Fruit fly (Drosophila melanogaster) whole organism, embryonic: ENCODE measurements around the gene fd102C.

Experiments
- CG11398 ChIP-seq: fragments of 200-800 bp; sonication (Bioruptor generic); optimal IDR thresholded peaks from 2 replicates; lab custom pipeline; 2016; ENCODE audit warnings: missing biosample characterization, missing genetic modification characterization
- CG12769 ChIP-seq: fragments of 200-800 bp; sonication (Bioruptor generic); optimal IDR thresholded peaks from 2 replicates; lab custom pipeline; 2019; ENCODE audit warnings: missing biosample characterization, mild to moderate bottlenecking, missing genetic modification characterization, moderate library complexity
- CG14441 ChIP-seq: fragments of 200-800 bp; sonication (Bioruptor generic); IDR thresholded peaks from 2 replicates; pipeline ENCODE4 v1.3.6; 2022; ENCODE audit warnings: missing biosample characterization, missing genetic modification characterization
- CG15479 ChIP-seq: fragments of 200-800 bp; sonication (Bioruptor generic); optimal IDR thresholded peaks from 3 replicates; lab custom pipeline; 2019; ENCODE audit warnings: missing biosample characterization, mild to moderate bottlenecking, missing genetic modification characterization, moderate library complexity
- CG18599 ChIP-seq: fragments of 200-800 bp; sonication (Bioruptor generic); optimal IDR thresholded peaks from 3 replicates; lab custom pipeline; 2017; ENCODE audit warnings: missing biosample characterization, missing genetic modification characterization, mild to moderate bottlenecking, moderate library complexity, missing genetic modification reagents
- CG2199 ChIP-seq: fragments of 200-800 bp; sonication (Bioruptor generic); IDR thresholded peaks from 3 replicates; pipeline ENCODE4 v1.3.6; 2022; ENCODE audit warnings: missing biosample characterization, missing genetic modification characterization
- CG34422 ChIP-seq: fragments of 200-800 bp; sonication (Bioruptor generic); IDR thresholded peaks from 3 replicates; pipeline ENCODE4 v1.3.6; 2022; ENCODE audit warnings: missing biosample characterization, missing genetic modification characterization
- CG7839 ChIP-seq: fragments of 200-800 bp; sonication (Bioruptor generic); optimal IDR thresholded peaks from 3 replicates; lab custom pipeline; 2018; ENCODE audit warnings: missing biosample characterization, mild to moderate bottlenecking, missing genetic modification characterization, moderate library complexity
- CG8388 ChIP-seq: fragments of 200-800 bp; sonication (Bioruptor generic); optimal IDR thresholded peaks from 2 replicates; lab custom pipeline; 2019; ENCODE audit warnings: missing biosample characterization, mild to moderate bottlenecking, missing genetic modification characterization, moderate library complexity
- CG8924 ChIP-seq: fragments of 200-800 bp; optimal IDR thresholded peaks from 3 replicates; lab custom pipeline; 2019; ENCODE audit warnings: missing biosample characterization, mild to moderate bottlenecking, missing genetic modification characterization, moderate library complexity
- Dad ChIP-seq: fragments of 200-800 bp; sonication (Bioruptor generic); optimal IDR thresholded peaks from 3 replicates; lab custom pipeline; 2016; ENCODE audit warnings: missing biosample characterization, missing genetic modification characterization
- Eip74EF ChIP-seq, 2 experiments: fragments of 200-800 bp in 1 of 2; fragments of >200 bp in 1 of 2; sonication (Bioruptor generic) in 1 of 2; optimal IDR thresholded peaks; 2 replicates each; lab custom pipeline; 2017 to 2019; ENCODE audit warnings: missing biosample characterization in 2 of 2, missing genetic modification characterization in 2 of 2, mild to moderate bottlenecking in 1 of 2, moderate library complexity in 1 of 2
- Ets65A ChIP-seq: fragments of 200-800 bp; sonication (Bioruptor generic); peaks from one replicate; lab custom pipeline; 2016; ENCODE audit warnings: missing biosample characterization, missing genetic modification characterization
- Gug ChIP-seq: fragments of 200-800 bp; sonication (Bioruptor generic); IDR thresholded peaks from 4 replicates; pipeline ENCODE4 v1.3.6; 2022; ENCODE audit warnings: missing biosample characterization, missing genetic modification characterization
- HLH4C ChIP-seq: fragments of 200-800 bp; sonication (Bioruptor generic); IDR thresholded peaks from 3 replicates; pipeline ENCODE4 v1.3.6; 2022; ENCODE audit warnings: missing biosample characterization, missing genetic modification characterization; ENCODE audit not compliant: partially characterized antibody
- Jarid2 ChIP-seq: fragments of 200-800 bp; sonication (Bioruptor generic); optimal IDR thresholded peaks from 3 replicates; lab custom pipeline; 2017; ENCODE audit warnings: mild to moderate bottlenecking, missing biosample characterization, missing genetic modification reagents, missing genetic modification characterization
- MBD-R2 ChIP-seq: fragments of 200-800 bp; sonication (Bioruptor generic); IDR thresholded peaks from 2 replicates; pipeline ENCODE4 v1.3.6; 2022; ENCODE audit warnings: missing biosample characterization, missing genetic modification characterization
- Max ChIP-seq: fragments of 200-800 bp; sonication (Bioruptor generic); optimal IDR thresholded peaks from 2 replicates; lab custom pipeline; 2016; ENCODE audit warnings: missing biosample characterization, mild to moderate bottlenecking, missing genetic modification characterization
- Myb ChIP-seq: fragments of 200-800 bp; sonication (Bioruptor generic); optimal IDR thresholded peaks from 2 replicates; lab custom pipeline; 2016; ENCODE audit warnings: missing biosample characterization, missing genetic modification characterization
- NK7.1 ChIP-seq: fragments of 200-800 bp; sonication (Bioruptor generic); optimal IDR thresholded peaks from 3 replicates; lab custom pipeline; 2016; ENCODE audit warnings: missing biosample characterization, missing genetic modification characterization
- Nf-YB ChIP-seq: fragments of 200-800 bp; sonication (Bioruptor generic); optimal IDR thresholded peaks from 3 replicates; lab custom pipeline; 2019; ENCODE audit warnings: missing biosample characterization, mild to moderate bottlenecking, missing genetic modification characterization, moderate library complexity
- ac ChIP-seq: fragments of 200-800 bp; sonication (Bioruptor generic); optimal IDR thresholded peaks from 3 replicates; lab custom pipeline; 2017; ENCODE audit warnings: missing biosample characterization, mild to moderate bottlenecking, missing genetic modification characterization
- bigmax ChIP-seq: fragments of 200-800 bp; sonication (Bioruptor generic); optimal IDR thresholded peaks from 2 replicates; lab custom pipeline; 2018; ENCODE audit warnings: missing biosample characterization, mild to moderate bottlenecking, missing genetic modification characterization
- bsh ChIP-seq, 2 experiments: fragments of 200-800 bp; sonication (Bioruptor generic); optimal IDR thresholded peaks; 2 replicates each; lab custom pipeline; 2017 to 2018; ENCODE audit warnings: mild to moderate bottlenecking in 2 of 2, missing biosample characterization in 2 of 2, missing genetic modification characterization in 2 of 2, moderate library complexity in 1 of 2
- crp ChIP-seq, 2 experiments: fragments of 200-800 bp; sonication (Bioruptor generic); optimal IDR thresholded peaks; 2 replicates in 1 of 2; 3 replicates in 1 of 2; lab custom pipeline; 2017; ENCODE audit warnings: missing biosample characterization in 2 of 2, missing genetic modification characterization in 2 of 2, mild to moderate bottlenecking in 1 of 2, moderate library complexity in 1 of 2
- dm ChIP-seq: fragments of 200-800 bp; sonication (Bioruptor generic); optimal IDR thresholded peaks from 3 replicates; lab custom pipeline; 2016; ENCODE audit warnings: missing biosample characterization, missing genetic modification characterization
- en ChIP-seq: fragments of 200-800 bp; sonication (Bioruptor generic); optimal IDR thresholded peaks from 2 replicates; lab custom pipeline; 2016; ENCODE audit warnings: missing biosample characterization, missing genetic modification characterization
- fd64A ChIP-seq: fragments of 200-800 bp; sonication (Bioruptor generic); optimal IDR thresholded peaks from 3 replicates; lab custom pipeline; 2018; ENCODE audit warnings: missing biosample characterization, mild to moderate bottlenecking, missing genetic modification characterization
- maf-S ChIP-seq: fragments of 200-800 bp; sonication (Bioruptor generic); optimal IDR thresholded peaks from 2 replicates; lab custom pipeline; 2016; ENCODE audit warnings: missing biosample characterization, missing genetic modification characterization
- nerfin-2 ChIP-seq: fragments of 200-800 bp; sonication (Bioruptor generic); IDR thresholded peaks from 2 replicates; pipeline ENCODE4 v1.3.6; 2022; ENCODE audit warnings: missing biosample characterization, missing genetic modification characterization; ENCODE audit not compliant: partially characterized antibody
- nom ChIP-seq: fragments of 200-800 bp; sonication (Bioruptor generic); optimal IDR thresholded peaks from 2 replicates; lab custom pipeline; 2017; ENCODE audit warnings: missing biosample characterization, missing genetic modification characterization, mild to moderate bottlenecking, moderate library complexity, missing genetic modification reagents
- sens ChIP-seq: fragments of 200-800 bp; sonication (Bioruptor generic); peaks from one replicate; lab custom pipeline; 2016; ENCODE audit warnings: missing biosample characterization, missing genetic modification characterization
- seq ChIP-seq: fragments of 200-800 bp; sonication (Bioruptor generic); IDR thresholded peaks from 2 replicates; pipeline ENCODE4 v1.3.6; 2022; ENCODE audit warnings: missing biosample characterization, missing genetic modification characterization
- z ChIP-seq: fragments of 200-800 bp; sonication (Bioruptor generic); IDR thresholded peaks from 3 replicates; pipeline ENCODE4 v1.3.6; 2022; ENCODE audit warnings: missing biosample characterization, missing genetic modification characterization

Gene fd102C

dm6 chr4:833790-834451 is 10.4 kb downstream of the fd102C start, which contains the start of gene Sox102F (continued):
- TF ChIP-seq CG2199 (GFP tag; lab: Robert Waterston, UW) (peak; percentile 93), CG18599 (no peak), Jarid2 (peak; percentile 76), en (no peak), Max (GFP tag; lab: Kevin White, UChicago) (peak; percentile 3), CG15479 (GFP tag; lab: Kevin White, UChicago) (peak; percentile 44), MBD-R2 (GFP tag; lab: Robert Waterston, UW) (no peak), z (GFP tag; lab: Robert Waterston, UW) (peak; percentile 92), dm (GFP tag; lab: Kevin White, UChicago) (peak; percentile 82), CG11398 (GFP tag; lab: Kevin White, UChicago) (no peak)

DNA sequence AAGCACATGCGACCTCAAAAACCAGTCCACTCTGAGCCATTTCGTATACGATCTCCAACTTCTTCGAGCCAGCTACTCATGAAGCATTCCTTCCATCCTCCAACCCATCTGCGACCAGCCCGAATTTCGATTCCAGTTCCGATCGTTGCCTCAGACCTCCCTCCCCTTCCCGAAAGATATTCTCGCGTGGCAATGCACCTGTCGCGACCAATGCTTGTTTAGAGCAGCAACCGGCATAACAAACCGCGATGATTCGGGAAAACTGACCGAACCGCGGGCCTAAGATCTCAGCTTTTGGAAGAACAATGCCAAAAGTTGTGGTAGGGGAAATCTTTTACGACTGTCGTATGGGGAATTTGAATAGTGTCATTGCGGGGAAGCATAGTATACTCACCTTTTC is 11.3 kb downstream of the fd102C start:
- TF ChIP-seq CG2199 (GFP tag; lab: Robert Waterston, UW) (peak; percentile 40; the same call in 2 of the 3 replicates), Nf-YB (GFP tag; lab: Kevin White, UChicago) (peak; percentile 55), sens (GFP tag; lab: Kevin White, UChicago) (peak; percentile 40), CG12769 (no peak), seq (GFP tag; lab: Robert Waterston, UW) (no peak), ac (peak; percentile 64)

- no peak for TF ChIP-seq CG8924
- TF ChIP-seq Myb (GFP tag; lab: Kevin White, UChicago) = no peak
- no peak for TF ChIP-seq nerfin-2 (GFP tag; lab: Robert Waterston, UW)
- no peak for TF ChIP-seq CG7839 (tag; lab: Kevin White, UChicago)
- TF ChIP-seq Max (GFP tag; lab: Kevin White, UChicago) = no peak
- no peak for TF ChIP-seq CG8388 (GFP tag; lab: Kevin White, UChicago)
- TF ChIP-seq maf-S (GFP tag; lab: Kevin White, UChicago) = no peak
- TF ChIP-seq fd64A (GFP tag; lab: Kevin White, UChicago) = no peak
- TF ChIP-seq Dad = no peak
These were observed 12.5 kb downstream of the fd102C start for dm6 chr4:831790-832189.

dm6 chr4:829783-830182 is 14.5 kb downstream of the fd102C start:
- TF ChIP-seq CG34422 = no peak
- TF ChIP-seq bigmax (GFP tag; lab: Kevin White, UChicago) = no peak
- TF ChIP-seq Gug = no peak
- no peak for TF ChIP-seq CG14441 (GFP tag; lab: Robert Waterston, UW)
- no peak for TF ChIP-seq Eip74EF (GFP tag; optimal IDR thresholded peaks at IDR 0.05; lab: Kevin White, UChicago)
- TF ChIP-seq NK7.1 (GFP tag; lab: Kevin White, UChicago) = no peak
- no peak for TF ChIP-seq crp (GFP tag; optimal IDR thresholded peaks at IDR 0.05; lab: Kevin White, UChicago)
- peak; percentile 88 for TF ChIP-seq CG2199 (GFP tag; lab: Robert Waterston, UW)
- peak; percentile 69 for TF ChIP-seq nom (GFP tag; lab: Kevin White, UChicago)
- TF ChIP-seq HLH4C = 0 out of 3 replicates have a peak, but pooled peaks have one; percentile 17
- peak; percentile 51 for TF ChIP-seq Ets65A (GFP tag; lab: Kevin White, UChicago)
- TF ChIP-seq bsh (GFP tag; optimal IDR thresholded peaks at IDR 0.05; lab: Kevin White, UChicago) = peak in 1 of 2 experiments; percentile 68
- TF ChIP-seq, all 482 proteins: peak for 5
